Fruit fly (Drosophila melanogaster): ENCODE data around the gene sala.

Gene sala

dm6 chr2L:11488465-11489037 is 4.0 kb downstream of the sala start (continued):
- TF ChIP-seq CG3407 (GFP tag; optimal IDR thresholded peaks at IDR 0.05) = no peak
- no peak for TF ChIP-seq CG31224 (GFP tag; IDR thresholded peaks at IDR 0.05)
- 0 out of 2 replicates have a peak, but pooled peaks have one; percentile 25 for TF ChIP-seq CG32767 (GFP tag; IDR thresholded peaks at IDR 0.05)
- no peak for TF ChIP-seq Sox100B (GFP tag; optimal IDR thresholded peaks at IDR 0.05)
- no peak for TF ChIP-seq fd64A (GFP tag; optimal IDR thresholded peaks at IDR 0.05)
- TF ChIP-seq Hsf (GFP tag; optimal IDR thresholded peaks at IDR 0.05) = no peak
- TF ChIP-seq jumu (GFP tag; optimal IDR thresholded peaks at IDR 0.05) = no peak
- no peak for TF ChIP-seq CG2129 (GFP tag; IDR thresholded peaks at IDR 0.05; ENCODE audit: partially characterized antibody)
- TF ChIP-seq Gsc (GFP tag; IDR thresholded peaks at IDR 0.05) = no peak
- no peak for TF ChIP-seq zf30C (GFP tag; optimal IDR thresholded peaks at IDR 0.05)
- peak; percentile 58 for TF ChIP-seq ewg (GFP tag; optimal IDR thresholded peaks at IDR 0.05)
- TF ChIP-seq Ets65A (GFP tag) = no peak
- TF ChIP-seq Nf-YC (tag; optimal IDR thresholded peaks at IDR 0.05) = peak; percentile 95
- no peak for TF ChIP-seq pros (GFP tag; optimal IDR thresholded peaks at IDR 0.05)
- no peak for TF ChIP-seq CG12155 (GFP tag; optimal IDR thresholded peaks at IDR 0.05)
- TF ChIP-seq CG11504 (tag; optimal IDR thresholded peaks at IDR 0.05) = no peak
- TF ChIP-seq cg (GFP tag; optimal IDR thresholded peaks at IDR 0.05) = peak; percentile 53
- no peak for TF ChIP-seq slbo (GFP tag; IDR thresholded peaks at IDR 0.05)
- peak; percentile 26 for TF ChIP-seq CG12071 (GFP tag; optimal IDR thresholded peaks at IDR 0.05)
- TF ChIP-seq CG15601 (tag; optimal IDR thresholded peaks at IDR 0.05) = no peak
- TF ChIP-seq cato (GFP tag; optimal IDR thresholded peaks at IDR 0.05; ENCODE audit: borderline replicate concordance) = no peak
- TF ChIP-seq nerfin-1 (tag; optimal IDR thresholded peaks at IDR 0.05) = peak; percentile 2
- no peak for TF ChIP-seq eyg (GFP tag; optimal IDR thresholded peaks at IDR 0.05)
- no peak for TF ChIP-seq unc-4 (GFP tag; IDR thresholded peaks at IDR 0.05; ENCODE audit: partially characterized antibody)
- TF ChIP-seq Deaf1 (tag; optimal IDR thresholded peaks at IDR 0.05) = peak; percentile 51
- TF ChIP-seq dm (GFP tag; optimal IDR thresholded peaks at IDR 0.05) = no peak
- no peak for TF ChIP-seq CG6813 (GFP tag; optimal IDR thresholded peaks at IDR 0.05)
- TF ChIP-seq CG1529 (GFP tag; optimal IDR thresholded peaks at IDR 0.05) = no peak

dm6 chr2L:11493933-11494332 is 9.4 kb downstream of the sala start:
- TF ChIP-seq CG10979 (tag; optimal IDR thresholded peaks at IDR 0.05) = peak; percentile 70
- no peak for TF ChIP-seq CG12219 (GFP tag; optimal IDR thresholded peaks at IDR 0.05)
- peak; percentile 76 for TF ChIP-seq CTCF (GFP tag; optimal IDR thresholded peaks at IDR 0.05)
- TF ChIP-seq Ravus (GFP tag; IDR thresholded peaks at IDR 0.05) = no peak

DNA sequence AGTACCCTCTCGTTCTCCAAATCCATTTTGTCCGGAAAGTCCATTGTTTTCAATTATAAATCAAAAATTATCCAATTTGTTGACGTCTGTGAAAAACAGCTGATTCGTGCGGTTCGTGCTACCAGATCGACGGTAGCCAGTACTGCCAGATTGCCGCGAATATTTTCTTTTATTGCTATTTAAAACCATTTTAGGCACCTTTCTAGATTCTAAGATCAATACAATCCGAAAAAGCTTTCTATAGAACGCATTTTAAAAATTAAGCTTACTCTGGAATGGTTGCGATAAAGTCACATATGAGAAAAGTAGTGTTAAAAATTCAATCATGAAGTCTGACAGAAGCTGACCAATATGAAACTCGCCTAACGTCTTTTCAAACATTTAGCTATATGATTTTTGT is 14.3 kb downstream of the sala start, which contains the start of gene Cog8:
Cog8 (minus strand) TSS at position 110 of the 400 bp plus-strand sequence.
- TF ChIP-seq CG17829 (tag; optimal IDR thresholded peaks at IDR 0.05) = peak; percentile 53
- no peak for TF ChIP-seq en (GFP tag; optimal IDR thresholded peaks at IDR 0.05)
- TF ChIP-seq B-H1 (GFP tag; IDR thresholded peaks at IDR 0.05) = no peak
- no peak for TF ChIP-seq CG14965 (GFP tag; optimal IDR thresholded peaks at IDR 0.05; ENCODE audit: borderline replicate concordance)
- TF ChIP-seq CG7271 (tag; optimal IDR thresholded peaks at IDR 0.05) = no peak
- no peak for TF ChIP-seq CG15011 (GFP tag; optimal IDR thresholded peaks at IDR 0.05)
- TF ChIP-seq tna (GFP tag; IDR thresholded peaks at IDR 0.05; ENCODE audit: partially characterized antibody) = no peak
- no peak for TF ChIP-seq CG7963 (GFP tag; IDR thresholded peaks at IDR 0.05; ENCODE audit: partially characterized antibody)
- no peak for TF ChIP-seq gce (GFP tag; IDR thresholded peaks at IDR 0.05)
- TF ChIP-seq gt (GFP tag; IDR thresholded peaks at IDR 0.05) = no peak
- TF ChIP-seq ci (GFP tag; IDR thresholded peaks at IDR 0.05) = no peak
- TF ChIP-seq fd64A (GFP tag; optimal IDR thresholded peaks at IDR 0.05) = no peak
- TF ChIP-seq CG43689 (GFP tag; IDR thresholded peaks at IDR 0.05) = no peak
- TF ChIP-seq Med (GFP tag) = peak; percentile 91
- TF ChIP-seq sim (GFP tag; IDR thresholded peaks at IDR 0.05) = no peak
- no peak for TF ChIP-seq ssp (GFP tag; IDR thresholded peaks at IDR 0.05)
- no peak for TF ChIP-seq CG8359 (GFP tag; optimal IDR thresholded peaks at IDR 0.05; ENCODE audit: borderline replicate concordance)
- TF ChIP-seq HHEX (GFP tag; optimal IDR thresholded peaks at IDR 0.05) = no peak
- TF ChIP-seq eyg (GFP tag; optimal IDR thresholded peaks at IDR 0.05) = no peak
- no peak for TF ChIP-seq C15 (GFP tag; IDR thresholded peaks at IDR 0.05)
